Worm (Caenorhabditis elegans) whole organism, late embryonic: ENCODE data around the gene wsp-1.

ENCODE experiments used
- F13H6.1 ChIP-seq: sonication (generic microtip); optimal IDR thresholded peaks from 2 replicates; lab custom pipeline; 2016; ENCODE audit warnings: missing genetic modification characterization, missing compliant biosample characterization
- K02D7.2 ChIP-seq: sonication (generic microtip); optimal IDR thresholded peaks from 2 replicates; lab custom pipeline; 2017; ENCODE audit warnings: mild to moderate bottlenecking, missing genetic modification characterization, missing compliant biosample characterization
- K09A11.1 ChIP-seq: sonication (generic microtip); optimal IDR thresholded peaks from 2 replicates; lab custom pipeline; 2017; ENCODE audit warnings: antibody characterized with exemption, mild to moderate bottlenecking, missing genetic modification characterization, missing compliant biosample characterization; ENCODE audit not compliant: insufficient read depth
- T23F11.4 ChIP-seq: fragments of 200-800 bp; sonication (Bioruptor generic); optimal IDR thresholded peaks from 2 replicates; lab custom pipeline; 2018; ENCODE audit warnings: mild to moderate bottlenecking, missing genetic modification characterization, missing compliant biosample characterization
- Y22D7AL.16 ChIP-seq: sonication (generic microtip); optimal IDR thresholded peaks from 2 replicates; lab custom pipeline; 2016; ENCODE audit warnings: missing genetic modification characterization, missing compliant biosample characterization
- ahr-1 ChIP-seq: sonication (generic microtip); optimal IDR thresholded peaks from 2 replicates; lab custom pipeline; 2016; ENCODE audit warnings: missing genetic modification characterization, missing compliant biosample characterization
- ama-1 ChIP-seq: fragments of 150-350 bp; optimal IDR thresholded peaks from 2 replicates; lab custom pipeline; 2014
- ceh-14 ChIP-seq: sonication (generic microtip); optimal IDR thresholded peaks from 2 replicates; lab custom pipeline; 2016; ENCODE audit warnings: missing genotype, missing genetic modification characterization, missing compliant biosample characterization
- ceh-18 ChIP-seq: sonication (generic microtip); optimal IDR thresholded peaks from 2 replicates; lab custom pipeline; 2016; ENCODE audit warnings: missing genetic modification characterization, missing compliant biosample characterization
- ceh-2 ChIP-seq: sonication (generic microtip); optimal IDR thresholded peaks from 2 replicates; lab custom pipeline; 2016; ENCODE audit warnings: missing genotype, missing genetic modification characterization, missing compliant biosample characterization
- ceh-22 ChIP-seq: sonication (generic microtip); optimal IDR thresholded peaks from 2 replicates; lab custom pipeline; 2017; ENCODE audit warnings: missing biosample characterization, missing genetic modification characterization
- ceh-24 ChIP-seq: sonication (generic microtip); optimal IDR thresholded peaks from 2 replicates; lab custom pipeline; 2016; ENCODE audit warnings: mild to moderate bottlenecking, missing genetic modification characterization, missing compliant biosample characterization
- ceh-31 ChIP-seq: sonication (generic microtip); optimal IDR thresholded peaks from 2 replicates; lab custom pipeline; 2016; ENCODE audit warnings: missing genetic modification characterization, missing compliant biosample characterization
- ceh-34 ChIP-seq: sonication (generic microtip); optimal IDR thresholded peaks from 2 replicates; lab custom pipeline; 2016; ENCODE audit warnings: mild to moderate bottlenecking, missing genetic modification characterization, missing compliant biosample characterization
- ceh-45 ChIP-seq: fragments of 200-800 bp; sonication (Bioruptor generic); IDR thresholded peaks from 2 replicates; pipeline ENCODE4 v1.3.6; 2022; ENCODE audit warnings: missing genetic modification reagents, missing genetic modification characterization, missing compliant biosample characterization
- ceh-48 ChIP-seq: sonication (generic microtip); optimal IDR thresholded peaks from 2 replicates; lab custom pipeline; 2016; ENCODE audit warnings: missing genetic modification characterization, inconsistent platforms, missing compliant biosample characterization
- ceh-6 ChIP-seq: fragments of 200-800 bp; sonication (Bioruptor generic); optimal IDR thresholded peaks from 2 replicates; lab custom pipeline; 2018; ENCODE audit warnings: mild to moderate bottlenecking, missing genetic modification characterization, missing compliant biosample characterization
- dmd-4 ChIP-seq: sonication (generic microtip); optimal IDR thresholded peaks from 2 replicates; lab custom pipeline; 2016; ENCODE audit warnings: borderline replicate concordance, missing genetic modification characterization, missing compliant biosample characterization
- dve-1 ChIP-seq: sonication (generic microtip); optimal IDR thresholded peaks from 2 replicates; lab custom pipeline; 2017; ENCODE audit warnings: antibody characterized with exemption, mild to moderate bottlenecking, missing genetic modification characterization, missing compliant biosample characterization
- elt-4 ChIP-seq: sonication (generic microtip); optimal IDR thresholded peaks from 2 replicates; lab custom pipeline; 2016; ENCODE audit warnings: missing genetic modification characterization, missing compliant biosample characterization
- eyg-1 ChIP-seq: sonication (generic microtip); optimal IDR thresholded peaks from 2 replicates; lab custom pipeline; 2016; ENCODE audit warnings: missing genotype, missing genetic modification characterization, missing compliant biosample characterization
- fkh-10 ChIP-seq: fragments of 150-350 bp; optimal IDR thresholded peaks from 2 replicates; lab custom pipeline; 2014; ENCODE audit warnings: missing biosample characterization, missing genetic modification reagents, missing genetic modification characterization
- fkh-6 ChIP-seq: sonication (generic microtip); optimal IDR thresholded peaks from 2 replicates; lab custom pipeline; 2016; ENCODE audit warnings: missing genetic modification characterization, missing compliant biosample characterization
- gmeb-2 ChIP-seq: sonication (generic microtip); optimal IDR thresholded peaks from 2 replicates; lab custom pipeline; 2016; ENCODE audit warnings: missing genetic modification characterization, inconsistent platforms, missing compliant biosample characterization
- hlh-13 ChIP-seq: fragments of 200-800 bp; sonication (Bioruptor generic); optimal IDR thresholded peaks from 2 replicates; lab custom pipeline; 2018; ENCODE audit warnings: mild to moderate bottlenecking, missing genetic modification characterization, missing compliant biosample characterization
- hlh-15 ChIP-seq: sonication (generic microtip); optimal IDR thresholded peaks from 2 replicates; lab custom pipeline; 2016; ENCODE audit warnings: missing genetic modification characterization, missing compliant biosample characterization
- hlh-30 ChIP-seq: sonication (generic microtip); optimal IDR thresholded peaks from 2 replicates; lab custom pipeline; 2017; ENCODE audit warnings: antibody characterized with exemption, missing genetic modification characterization, missing compliant biosample characterization; ENCODE audit not compliant: insufficient read depth
- lin-11 ChIP-seq: fragments of 200-800 bp; sonication (Bioruptor generic); optimal IDR thresholded peaks from 2 replicates; lab custom pipeline; 2018; ENCODE audit warnings: mild to moderate bottlenecking, missing genetic modification characterization, missing compliant biosample characterization
- madf-2 ChIP-seq: sonication (generic microtip); optimal IDR thresholded peaks from 2 replicates; lab custom pipeline; 2017; ENCODE audit warnings: missing genetic modification characterization, missing compliant biosample characterization
- mec-3 ChIP-seq: sonication (generic microtip); optimal IDR thresholded peaks from 2 replicates; lab custom pipeline; 2016; ENCODE audit warnings: borderline replicate concordance, missing genetic modification characterization, missing compliant biosample characterization
- nfya-1 ChIP-seq: sonication (generic microtip); optimal IDR thresholded peaks from 2 replicates; lab custom pipeline; 2017; ENCODE audit warnings: missing genetic modification characterization, mild to moderate bottlenecking, missing compliant biosample characterization, antibody characterized with exemption, moderate library complexity
- nhr-232 ChIP-seq: sonication (generic microtip); optimal IDR thresholded peaks from 2 replicates; lab custom pipeline; 2016; ENCODE audit warnings: missing genetic modification characterization, missing compliant biosample characterization
- npax-4 ChIP-seq: sonication (generic microtip); optimal IDR thresholded peaks from 2 replicates; lab custom pipeline; 2016; ENCODE audit warnings: missing genetic modification characterization, missing compliant biosample characterization
- pat-9 ChIP-seq: fragments of 200-800 bp; sonication (Bioruptor generic); optimal IDR thresholded peaks from 2 replicates; lab custom pipeline; 2018; ENCODE audit warnings: mild to moderate bottlenecking, missing genetic modification characterization, moderate library complexity, missing compliant biosample characterization
- pax-1 ChIP-seq: fragments of 150-350 bp; optimal IDR thresholded peaks from 2 replicates; lab custom pipeline; 2014; ENCODE audit warnings: missing biosample characterization, missing genetic modification characterization
- pha-2 ChIP-seq: sonication (generic microtip); optimal IDR thresholded peaks from 2 replicates; lab custom pipeline; 2017; ENCODE audit warnings: mild to moderate bottlenecking, missing genetic modification characterization, missing compliant biosample characterization
- pha-4 ChIP-seq: fragments of 150-350 bp; optimal IDR thresholded peaks from 2 replicates; lab custom pipeline; 2018; ENCODE audit warnings: missing biosample characterization, missing genetic modification reagents, missing genetic modification characterization
- pros-1 ChIP-seq: fragments of 150-350 bp; optimal IDR thresholded peaks from 2 replicates; lab custom pipeline; 2014; ENCODE audit warnings: missing biosample characterization, missing genetic modification reagents, missing genetic modification characterization
- rnt-1 ChIP-seq: sonication (generic microtip); optimal IDR thresholded peaks from 2 replicates; lab custom pipeline; 2016; ENCODE audit warnings: missing genetic modification characterization, missing compliant biosample characterization
- sox-2 ChIP-seq: fragments of 200-800 bp; sonication (Bioruptor generic); IDR thresholded peaks from 2 replicates; pipeline ENCODE4 v1.3.6; 2022; ENCODE audit warnings: missing genetic modification reagents, missing genetic modification characterization, missing compliant biosample characterization
- sox-4 ChIP-seq: sonication (generic microtip); optimal IDR thresholded peaks from 2 replicates; lab custom pipeline; 2017; ENCODE audit warnings: mild to moderate bottlenecking, missing genetic modification characterization, inconsistent platforms, missing compliant biosample characterization
- syd-9 ChIP-seq: sonication (generic microtip); optimal IDR thresholded peaks from 2 replicates; lab custom pipeline; 2016; ENCODE audit warnings: mild to moderate bottlenecking, missing genetic modification characterization, moderate library complexity, missing compliant biosample characterization
- tbx-2 ChIP-seq: sonication (generic microtip); optimal IDR thresholded peaks from 2 replicates; lab custom pipeline; 2016; ENCODE audit warnings: missing genetic modification characterization, missing compliant biosample characterization
- ttx-3 ChIP-seq: sonication (generic microtip); optimal IDR thresholded peaks from 2 replicates; lab custom pipeline; 2016; ENCODE audit warnings: missing genetic modification reagents, missing genetic modification characterization, missing compliant biosample characterization
- unc-3 ChIP-seq, 2 experiments: fragments of 200-800 bp in 1 of 2; sonication (Bioruptor generic) in 1 of 2; sonication (generic microtip) in 1 of 2; conservative IDR thresholded peaks in 1 of 2; optimal IDR thresholded peaks in 1 of 2; 2 replicates each; pipeline versions ENCODE4 v1.3.6 to Lab custom; 2016 to 2022; ENCODE audit warnings: missing compliant biosample characterization in 2 of 2, missing genetic modification characterization in 2 of 2, missing genetic modification reagents in 1 of 2
- unc-86 ChIP-seq: sonication (generic microtip); optimal IDR thresholded peaks from 2 replicates; lab custom pipeline; 2016; ENCODE audit warnings: missing genetic modification characterization, missing compliant biosample characterization
- zip-5 ChIP-seq: sonication (generic microtip); optimal IDR thresholded peaks from 2 replicates; lab custom pipeline; 2016; ENCODE audit warnings: missing genetic modification characterization, missing compliant biosample characterization

The wsp-1 gene

DNA sequence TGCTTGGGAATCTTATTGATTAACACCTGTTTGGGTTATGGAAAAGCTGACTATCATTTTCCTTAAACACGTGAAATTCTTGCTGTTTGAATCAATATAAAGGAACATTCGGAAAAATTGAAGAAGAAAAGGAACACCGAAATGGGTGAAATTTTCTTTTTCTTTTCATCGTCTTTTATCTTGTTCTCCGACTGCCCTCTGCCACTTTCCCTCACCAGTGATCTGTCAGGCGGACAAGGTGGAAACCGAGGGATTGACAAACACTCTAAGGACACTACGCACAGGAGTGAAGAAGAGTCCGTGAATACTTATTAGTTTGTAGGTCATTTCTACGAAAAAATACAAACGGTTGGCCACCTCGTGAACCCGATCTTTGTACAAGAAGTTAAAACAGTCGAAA is 34.5 kb upstream of the wsp-1 start:
- TF ChIP-seq sox-2 (GFP tag; lab: Robert Waterston, UW) (no peak), fkh-10 (no peak), T23F11.4 (GFP tag; lab: Kevin White, UChicago) (no peak), mec-3 (tag; lab: Kevin White, UChicago) (no peak), npax-4 (tag; lab: Kevin White, UChicago) (no peak), ceh-31 (tag; lab: Kevin White, UChicago) (no peak), pha-4 (tag; lab: Kevin White, UChicago) (no peak), hlh-15 (tag; lab: Kevin White, UChicago) (no peak), hlh-13 (GFP tag; lab: Kevin White, UChicago) (no peak), ceh-18 (tag; lab: Kevin White, UChicago) (no peak), nhr-232 (tag; lab: Kevin White, UChicago) (no peak), ceh-24 (no peak), fkh-6 (tag; lab: Kevin White, UChicago) (no peak), ceh-14 (no peak), ceh-48 (tag; lab: Kevin White, UChicago) (no peak), K09A11.1 (tag; lab: Kevin White, UChicago) (no peak)

- TF ChIP-seq ttx-3 (tag; lab: Kevin White, UChicago) (no peak), ceh-6 (GFP tag; lab: Kevin White, UChicago) (no peak), ceh-18 (tag; lab: Kevin White, UChicago) (peak; percentile 41), ceh-2 (tag; lab: Kevin White, UChicago) (no peak), ceh-34 (tag; lab: Kevin White, UChicago) (peak; percentile 53), K02D7.2 (tag; lab: Kevin White, UChicago) (no peak), pros-1 (no peak), nhr-232 (tag; lab: Kevin White, UChicago) (no peak), F13H6.1 (tag; lab: Kevin White, UChicago) (peak; percentile 16), syd-9 (tag; lab: Kevin White, UChicago) (no peak), lin-11 (no peak), rnt-1 (tag; lab: Kevin White, UChicago) (no peak), pat-9 (no peak), pax-1 (no peak), T23F11.4 (GFP tag; lab: Kevin White, UChicago) (no peak), sox-2 (GFP tag; lab: Robert Waterston, UW) (no peak), dve-1 (tag; lab: Kevin White, UChicago) (no peak), ahr-1 (no peak), eyg-1 (tag; lab: Kevin White, UChicago) (no peak), npax-4 (tag; lab: Kevin White, UChicago) (no peak), unc-3 (GFP tag; conservative IDR thresholded peaks at IDR 0.05; lab: Robert Waterston, UW) (0 out of 2 replicates have a peak, but pooled peaks have one; percentile 15), unc-3 (tag; optimal IDR thresholded peaks at IDR 0.05; lab: Kevin White, UChicago) (no peak), tbx-2 (tag; lab: Kevin White, UChicago) (peak; percentile 12), unc-86 (tag; lab: Kevin White, UChicago) (no peak), madf-2 (tag; lab: Kevin White, UChicago) (no peak), ceh-48 (tag; lab: Kevin White, UChicago) (no peak), hlh-30 (tag; lab: Kevin White, UChicago) (peak; percentile 74), mec-3 (tag; lab: Kevin White, UChicago) (no peak), ceh-31 (tag; lab: Kevin White, UChicago) (peak; percentile 26)
Observed at ce11 chrIV:8232428-8232827, 33.7 kb upstream of the wsp-1 start.

DNA sequence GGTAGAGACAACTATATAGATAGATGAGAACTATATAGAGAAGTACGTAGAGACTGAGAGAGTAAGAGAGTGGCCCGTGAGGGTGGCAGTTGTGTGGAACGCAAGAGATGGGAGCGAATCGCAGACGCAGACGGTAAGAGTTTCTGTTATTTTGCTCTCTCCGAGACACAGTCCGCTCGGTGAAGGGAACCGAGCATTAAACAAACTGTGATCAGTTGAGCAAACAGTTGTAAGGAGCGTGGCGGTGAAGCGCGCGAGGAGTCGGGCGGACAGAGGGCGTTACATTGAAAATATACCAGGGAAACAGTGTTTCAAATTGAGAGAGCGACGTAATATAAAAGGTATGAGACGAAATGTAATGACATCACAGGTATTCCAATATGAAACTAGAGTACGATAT is 30.8 kb upstream of the wsp-1 start:
- TF ChIP-seq T23F11.4 (GFP tag; lab: Kevin White, UChicago) = no peak
- no peak for TF ChIP-seq ceh-31 (tag; lab: Kevin White, UChicago)
- no peak for TF ChIP-seq sox-4 (tag; lab: Kevin White, UChicago)
- TF ChIP-seq ceh-22 (tag; lab: Kevin White, UChicago) = no peak
- no peak for TF ChIP-seq pros-1
- TF ChIP-seq ama-1 (lab: Kevin White, UChicago) = no peak
- TF ChIP-seq zip-5 (tag; lab: Kevin White, UChicago) = no peak
- TF ChIP-seq pha-2 (tag; lab: Kevin White, UChicago) = no peak
- peak; percentile 36 for TF ChIP-seq ceh-2 (tag; lab: Kevin White, UChicago)
- no peak for TF ChIP-seq lin-11
- no peak for TF ChIP-seq gmeb-2
- TF ChIP-seq elt-4 (tag; lab: Kevin White, UChicago) = no peak
- peak; percentile 63 for TF ChIP-seq ceh-34 (tag; lab: Kevin White, UChicago)
- no peak for TF ChIP-seq eyg-1 (tag; lab: Kevin White, UChicago)
- TF ChIP-seq ahr-1 = no peak
- no peak for TF ChIP-seq Y22D7AL.16 (tag; lab: Kevin White, UChicago)
- TF ChIP-seq pha-4 (tag; lab: Kevin White, UChicago) = no peak
- TF ChIP-seq dmd-4 = no peak
- TF ChIP-seq nfya-1 (tag; lab: Kevin White, UChicago) = peak; percentile 19
- no peak for TF ChIP-seq ceh-24
- no peak for TF ChIP-seq ceh-45
